Fruit fly (Drosophila melanogaster) whole organism, embryonic: ENCODE data around the gene CG43797.
A peak's percentile ranks its signal among the peaks of the same experiment; 100 is the strongest.

Experiments
- Adf1 ChIP-seq: fragments of 200-800 bp; sonication (Bioruptor generic); IDR thresholded peaks from 2 replicates; pipeline ENCODE4 v1.3.6; 2022; ENCODE audit warnings: missing biosample characterization, missing genetic modification characterization
- Atf6 ChIP-seq: fragments of 200-800 bp; sonication (Bioruptor generic); IDR thresholded peaks from 2 replicates; pipeline ENCODE4 v1.3.6; 2022; ENCODE audit warnings: missing biosample characterization, missing genetic modification characterization
- B-H1 ChIP-seq: fragments of 200-800 bp; sonication (Bioruptor generic); IDR thresholded peaks from 3 replicates; pipeline ENCODE4 v1.3.6; 2022; ENCODE audit warnings: missing biosample characterization, missing genetic modification characterization
- BtbVII ChIP-seq: fragments of 200-800 bp; sonication (Bioruptor generic); optimal IDR thresholded peaks from 3 replicates; lab custom pipeline; 2017; ENCODE audit warnings: missing biosample characterization, mild to moderate bottlenecking, missing genetic modification characterization
- C15 ChIP-seq: fragments of 200-800 bp; sonication (Bioruptor generic); IDR thresholded peaks from 3 replicates; pipeline ENCODE4 v1.3.6; 2022; ENCODE audit warnings: missing biosample characterization, missing genetic modification characterization
- CG10431 ChIP-seq: fragments of 200-800 bp; sonication (Bioruptor generic); optimal IDR thresholded peaks from 3 replicates; lab custom pipeline; 2018; ENCODE audit warnings: missing biosample characterization, mild to moderate bottlenecking, missing genetic modification characterization
- CG12299 ChIP-seq: fragments of 200-800 bp; sonication (Bioruptor generic); optimal IDR thresholded peaks from 2 replicates; lab custom pipeline; 2018; ENCODE audit warnings: missing biosample characterization, mild to moderate bottlenecking, missing genetic modification characterization
- CG12942 ChIP-seq: fragments of 200-800 bp; sonication (Bioruptor generic); optimal IDR thresholded peaks from 3 replicates; lab custom pipeline; 2016; ENCODE audit warnings: missing biosample characterization, missing genetic modification characterization
- CG13123 ChIP-seq: fragments of 200-800 bp; sonication (Bioruptor generic); optimal IDR thresholded peaks from 2 replicates; lab custom pipeline; 2016; ENCODE audit warnings: missing biosample characterization, missing genetic modification characterization
- CG17385 ChIP-seq: fragments of 200-800 bp; sonication (Bioruptor generic); optimal IDR thresholded peaks from 3 replicates; lab custom pipeline; 2018; ENCODE audit warnings: missing biosample characterization, mild to moderate bottlenecking, missing genetic modification characterization
- CG2712 ChIP-seq: fragments of 200-800 bp; optimal IDR thresholded peaks from 3 replicates; lab custom pipeline; 2019; ENCODE audit warnings: missing biosample characterization, mild to moderate bottlenecking, missing genetic modification characterization, moderate library complexity
- CG2889 ChIP-seq: fragments of 200-800 bp; sonication (Bioruptor generic); IDR thresholded peaks from 3 replicates; pipeline ENCODE4 v1.3.6; 2022; ENCODE audit warnings: missing biosample characterization, missing genetic modification characterization
- CG3407 ChIP-seq: fragments of 200-800 bp; sonication (Bioruptor generic); optimal IDR thresholded peaks from 2 replicates; lab custom pipeline; 2018; ENCODE audit warnings: missing biosample characterization, mild to moderate bottlenecking, missing genetic modification characterization
- CG3726 ChIP-seq: fragments of 200-800 bp; sonication (Bioruptor generic); IDR thresholded peaks from 3 replicates; pipeline ENCODE4, ENCODE4 v1.3.6; 2022; ENCODE audit warnings: missing biosample characterization, missing genetic modification characterization
- CG3838 ChIP-seq: fragments of 200-800 bp; sonication (Bioruptor generic); optimal IDR thresholded peaks from 3 replicates; lab custom pipeline; 2016; ENCODE audit warnings: missing biosample characterization, missing genetic modification characterization
- CG42726 ChIP-seq: fragments of 200-800 bp; sonication (Bioruptor generic); IDR thresholded peaks from 2 replicates; pipeline ENCODE4 v1.3.6; 2022; ENCODE audit warnings: missing biosample characterization, missing genetic modification characterization; ENCODE audit not compliant: partially characterized antibody
- CG4282 ChIP-seq: fragments of 200-800 bp; sonication (Bioruptor generic); optimal IDR thresholded peaks from 2 replicates; lab custom pipeline; 2016; ENCODE audit warnings: missing biosample characterization, missing genetic modification characterization
- CG43689 ChIP-seq: fragments of 200-800 bp; sonication (Bioruptor generic); IDR thresholded peaks from 2 replicates; pipeline ENCODE4 v1.3.6; 2022; ENCODE audit warnings: missing biosample characterization, missing genetic modification characterization
- CG6272 ChIP-seq: fragments of 200-800 bp; sonication (Bioruptor generic); IDR thresholded peaks from 2 replicates; pipeline ENCODE4 v1.3.6; 2022; ENCODE audit warnings: missing biosample characterization, missing genetic modification characterization
- CG6791 ChIP-seq: fragments of 200-800 bp; sonication (Bioruptor generic); IDR thresholded peaks from 3 replicates; pipeline ENCODE4 v1.3.6; 2022; ENCODE audit warnings: missing biosample characterization, missing genetic modification characterization; ENCODE audit not compliant: partially characterized antibody
- CG7372 ChIP-seq: fragments of 200-800 bp; sonication (Bioruptor generic); IDR thresholded peaks from 2 replicates; pipeline ENCODE4 v1.3.6; 2022; ENCODE audit warnings: missing biosample characterization, missing genetic modification characterization
- Dll ChIP-seq: fragments of 200-800 bp; sonication (Bioruptor generic); IDR thresholded peaks from 4 replicates; pipeline ENCODE4 v1.3.6; 2022; ENCODE audit warnings: missing biosample characterization, missing genetic modification characterization; ENCODE audit not compliant: partially characterized antibody
- Eip74EF ChIP-seq, 2 experiments: fragments of 200-800 bp in 1 of 2; fragments of >200 bp in 1 of 2; sonication (Bioruptor generic) in 1 of 2; optimal IDR thresholded peaks; 2 replicates each; lab custom pipeline; 2017 to 2019; ENCODE audit warnings: missing biosample characterization in 2 of 2, missing genetic modification characterization in 2 of 2, mild to moderate bottlenecking in 1 of 2, moderate library complexity in 1 of 2
- Ets65A ChIP-seq: fragments of 200-800 bp; sonication (Bioruptor generic); peaks from one replicate; lab custom pipeline; 2016; ENCODE audit warnings: missing biosample characterization, missing genetic modification characterization
- Fer1 ChIP-seq: fragments of 200-800 bp; sonication (Bioruptor generic); optimal IDR thresholded peaks from 2 replicates; lab custom pipeline; 2017; ENCODE audit warnings: missing biosample characterization, mild to moderate bottlenecking, missing genetic modification characterization
- Fer3 ChIP-seq: fragments of 200-800 bp; sonication (Bioruptor generic); optimal IDR thresholded peaks from 2 replicates; lab custom pipeline; 2018; ENCODE audit warnings: missing biosample characterization, mild to moderate bottlenecking, missing genetic modification characterization, moderate library complexity
- Hey ChIP-seq: fragments of 200-800 bp; sonication (Bioruptor generic); optimal IDR thresholded peaks from 3 replicates; lab custom pipeline; 2018; ENCODE audit warnings: missing biosample characterization, mild to moderate bottlenecking, missing genetic modification characterization
- Jarid2 ChIP-seq: fragments of 200-800 bp; sonication (Bioruptor generic); optimal IDR thresholded peaks from 3 replicates; lab custom pipeline; 2017; ENCODE audit warnings: mild to moderate bottlenecking, missing biosample characterization, missing genetic modification reagents, missing genetic modification characterization
- Med ChIP-seq: fragments of 200-800 bp; sonication (Bioruptor generic); peaks from one replicate; lab custom pipeline; 2016; ENCODE audit warnings: missing biosample characterization, missing genetic modification characterization, mild to moderate bottlenecking, inconsistent platforms, moderate library complexity
- Mrtf ChIP-seq: fragments of 200-800 bp; sonication (Bioruptor generic); IDR thresholded peaks from 3 replicates; pipeline ENCODE4 v1.3.6; 2022; ENCODE audit warnings: missing biosample characterization, missing genetic modification characterization
- NK7.1 ChIP-seq: fragments of 200-800 bp; sonication (Bioruptor generic); optimal IDR thresholded peaks from 3 replicates; lab custom pipeline; 2016; ENCODE audit warnings: missing biosample characterization, missing genetic modification characterization
- PHDP ChIP-seq: fragments of 200-800 bp; sonication (Bioruptor generic); optimal IDR thresholded peaks from 3 replicates; lab custom pipeline; 2018; ENCODE audit warnings: missing biosample characterization, mild to moderate bottlenecking, missing genetic modification characterization, moderate library complexity
- Sin3A ChIP-seq: fragments of >200 bp; optimal IDR thresholded peaks from 2 replicates; lab custom pipeline; 2018
- Ssrp ChIP-seq: fragments of 200-800 bp; sonication (Bioruptor generic); optimal IDR thresholded peaks from 2 replicates; lab custom pipeline; 2018; ENCODE audit warnings: missing biosample characterization, mild to moderate bottlenecking, missing genetic modification characterization, moderate library complexity
- Stat92E ChIP-seq, 3 experiments: fragments of >200 bp in 2 of 3; fragments of 200-800 bp in 1 of 3; sonication (Bioruptor generic) in 1 of 3; optimal IDR thresholded peaks; 2 replicates each; lab custom pipeline; 2017 to 2019; ENCODE audit warnings: missing biosample characterization in 3 of 3, missing genetic modification characterization in 3 of 3, mild to moderate bottlenecking in 1 of 3, moderate library complexity in 1 of 3
- az2 ChIP-seq: fragments of 200-800 bp; sonication (Bioruptor generic); optimal IDR thresholded peaks from 3 replicates; lab custom pipeline; 2016; ENCODE audit warnings: missing biosample characterization, missing genetic modification characterization
- btn ChIP-seq: fragments of 200-800 bp; sonication (Bioruptor generic); optimal IDR thresholded peaks from 2 replicates; lab custom pipeline; 2016; ENCODE audit warnings: missing biosample characterization, missing genetic modification characterization
- cg ChIP-seq: fragments of 200-800 bp; sonication (Bioruptor generic); optimal IDR thresholded peaks from 3 replicates; lab custom pipeline; 2019; ENCODE audit warnings: missing biosample characterization, mild to moderate bottlenecking, missing genetic modification characterization, moderate library complexity
- dan ChIP-seq: fragments of 200-800 bp; sonication (Bioruptor generic); IDR thresholded peaks from 2 replicates; pipeline ENCODE4 v1.3.6; 2022; ENCODE audit warnings: missing biosample characterization, missing genetic modification characterization
- exex ChIP-seq: fragments of 200-800 bp; sonication (Bioruptor generic); optimal IDR thresholded peaks from 4 replicates; lab custom pipeline; 2018; ENCODE audit warnings: missing biosample characterization, mild to moderate bottlenecking, missing genetic modification characterization, moderate library complexity
- fd64A ChIP-seq: fragments of 200-800 bp; sonication (Bioruptor generic); optimal IDR thresholded peaks from 3 replicates; lab custom pipeline; 2018; ENCODE audit warnings: missing biosample characterization, mild to moderate bottlenecking, missing genetic modification characterization
- gro ChIP-seq: fragments of 200-800 bp; sonication (Bioruptor generic); optimal IDR thresholded peaks from 2 replicates; lab custom pipeline; 2016; ENCODE audit warnings: missing biosample characterization, missing genetic modification characterization
- gt ChIP-seq: fragments of 200-800 bp; sonication (Bioruptor generic); IDR thresholded peaks from 2 replicates; pipeline ENCODE4 v1.3.6; 2022; ENCODE audit warnings: missing biosample characterization, missing genetic modification characterization
- jigr1 ChIP-seq: fragments of 200-800 bp; sonication (Bioruptor generic); IDR thresholded peaks from 3 replicates; pipeline ENCODE4 v1.3.6; 2022; ENCODE audit warnings: missing biosample characterization, missing genetic modification characterization
- jumu ChIP-seq: fragments of 200-800 bp; sonication (Bioruptor generic); optimal IDR thresholded peaks from 3 replicates; lab custom pipeline; 2016; ENCODE audit warnings: missing biosample characterization, missing genetic modification characterization
- lilli ChIP-seq: fragments of 200-800 bp; sonication (Bioruptor generic); optimal IDR thresholded peaks from 3 replicates; lab custom pipeline; 2016; ENCODE audit warnings: missing biosample characterization, missing genetic modification characterization
- pho ChIP-seq: fragments of 200-800 bp; sonication (Bioruptor generic); optimal IDR thresholded peaks from 2 replicates; lab custom pipeline; 2016; ENCODE audit warnings: missing biosample characterization, missing genetic modification characterization
- repo ChIP-seq: fragments of 200-800 bp; sonication (Bioruptor generic); optimal IDR thresholded peaks from 2 replicates; lab custom pipeline; 2016; ENCODE audit warnings: missing biosample characterization, missing genetic modification characterization
- sim ChIP-seq: fragments of 200-800 bp; sonication (Bioruptor generic); IDR thresholded peaks from 2 replicates; pipeline ENCODE4 v1.3.6; 2022; ENCODE audit warnings: missing biosample characterization, missing genetic modification characterization
- usp ChIP-seq: fragments of >200 bp; optimal IDR thresholded peaks from 2 replicates; lab custom pipeline; 2017; ENCODE audit warnings: missing biosample characterization, missing genetic modification characterization
- yki ChIP-seq: fragments of >200 bp; optimal IDR thresholded peaks from 3 replicates; lab custom pipeline; 2018
- z ChIP-seq: fragments of 200-800 bp; sonication (Bioruptor generic); IDR thresholded peaks from 3 replicates; pipeline ENCODE4 v1.3.6; 2022; ENCODE audit warnings: missing biosample characterization, missing genetic modification characterization

Gene CG43797

dm6 chr2L:4045185-4045814, 45.5 kb downstream of the CG43797 start (continued):
- peak in 1 of 2 experiments; percentile 40 for TF ChIP-seq Eip74EF (GFP tag; optimal IDR thresholded peaks at IDR 0.05; lab: Kevin White, UChicago)
- TF ChIP-seq B-H1 = peak; percentile 51; the same call in 2 of the 3 replicates
- peak; percentile 16 for TF ChIP-seq lilli (GFP tag; lab: Kevin White, UChicago)
- TF ChIP-seq sim (GFP tag; lab: Robert Waterston, UW) = 0 out of 2 replicates have a peak, but pooled peaks have one; percentile 42
- no peak for TF ChIP-seq Sin3A (lab: Kevin White, UChicago)
- TF ChIP-seq Dll (GFP tag; lab: Robert Waterston, UW) = no peak
- TF ChIP-seq pho = no peak
- TF ChIP-seq fd64A (GFP tag; lab: Kevin White, UChicago) = no peak
- TF ChIP-seq Ssrp = peak; percentile 73
- no peak for TF ChIP-seq dan (GFP tag; lab: Robert Waterston, UW)
- TF ChIP-seq CG12299 (tag; lab: Kevin White, UChicago) = no peak
- TF ChIP-seq cg (GFP tag; lab: Kevin White, UChicago) = no peak
- no peak for TF ChIP-seq CG3838 (GFP tag; lab: Kevin White, UChicago)
- no peak for TF ChIP-seq BtbVII (GFP tag; lab: Kevin White, UChicago)
- TF ChIP-seq Med = peak; percentile 71
- TF ChIP-seq CG2712 = peak; percentile 87
- no peak for TF ChIP-seq CG2889 (GFP tag; lab: Robert Waterston, UW)
- TF ChIP-seq Atf6 (GFP tag; lab: Robert Waterston, UW) = no peak
- TF ChIP-seq jigr1 (GFP tag; lab: Robert Waterston, UW) = no peak
- TF ChIP-seq Fer3 (tag; lab: Kevin White, UChicago) = peak; percentile 9
- no peak for TF ChIP-seq btn (GFP tag; lab: Kevin White, UChicago)
- no peak for TF ChIP-seq CG42726 (GFP tag; lab: Robert Waterston, UW)
- TF ChIP-seq jumu (GFP tag; lab: Kevin White, UChicago) = peak; percentile 67
- no peak for TF ChIP-seq z
- peak; percentile 72; the same call in 2 of the 3 replicates for TF ChIP-seq CG3726
- no peak for TF ChIP-seq gt
- no peak for TF ChIP-seq CG6272 (GFP tag; lab: Robert Waterston, UW)
- peak; percentile 71 for TF ChIP-seq PHDP (tag; lab: Kevin White, UChicago)
- no peak for TF ChIP-seq CG6791 (GFP tag; lab: Robert Waterston, UW)
- no peak for TF ChIP-seq C15
- no peak for TF ChIP-seq CG13123 (GFP tag; lab: Kevin White, UChicago)
- peak; percentile 88 for TF ChIP-seq Ets65A (GFP tag; lab: Kevin White, UChicago)
- no peak for TF ChIP-seq gro
- peak; percentile 18 for TF ChIP-seq CG10431 (GFP tag; lab: Kevin White, UChicago)
- TF ChIP-seq NK7.1 (GFP tag; lab: Kevin White, UChicago) = no peak
- no peak for TF ChIP-seq Stat92E (GFP tag; optimal IDR thresholded peaks at IDR 0.05; lab: Kevin White, UChicago)
- no peak for TF ChIP-seq CG43689 (GFP tag; lab: Robert Waterston, UW)
- TF ChIP-seq Fer1 = no peak
- peak; percentile 75 for TF ChIP-seq CG3407 (GFP tag; lab: Kevin White, UChicago)
- TF ChIP-seq repo = no peak
- TF ChIP-seq CG4282 = no peak
- peak; percentile 28; the same call in 1 of the 2 replicates for TF ChIP-seq CG7372 (GFP tag; lab: Robert Waterston, UW)
- TF ChIP-seq az2 (GFP tag; lab: Kevin White, UChicago) = peak; percentile 68
- no peak for TF ChIP-seq exex
- TF ChIP-seq CG17385 = peak; percentile 57
- TF ChIP-seq Mrtf (GFP tag; lab: Robert Waterston, UW) = no peak; the same call in 2 of the 3 replicates
- TF ChIP-seq Adf1 = no peak
- no peak for TF ChIP-seq yki
- TF ChIP-seq CG12942 (GFP tag; lab: Kevin White, UChicago) = peak; percentile 10
- TF ChIP-seq Hey = no peak
- TF ChIP-seq usp (GFP tag; lab: Kevin White, UChicago) = no peak
- no peak for TF ChIP-seq Jarid2
